Worm (Caenorhabditis elegans) whole organism, late embryonic: ENCODE measurements around the gene skr-9.
A peak's percentile ranks its signal among the peaks of the same experiment; 100 is the strongest.

Source experiments
- ceh-30 ChIP-seq: fragments of 150-350 bp; optimal IDR thresholded peaks from 2 replicates; lab custom pipeline; 2014; ENCODE audit warnings: missing biosample characterization, missing genetic modification characterization
- ceh-31 ChIP-seq: sonication (generic microtip); optimal IDR thresholded peaks from 2 replicates; lab custom pipeline; 2016; ENCODE audit warnings: missing genetic modification characterization, missing compliant biosample characterization
- ceh-34 ChIP-seq: sonication (generic microtip); optimal IDR thresholded peaks from 2 replicates; lab custom pipeline; 2016; ENCODE audit warnings: mild to moderate bottlenecking, missing genetic modification characterization, missing compliant biosample characterization
- che-1 ChIP-seq: sonication (generic microtip); optimal IDR thresholded peaks from 2 replicates; lab custom pipeline; 2016; ENCODE audit warnings: mild to moderate bottlenecking, missing genetic modification characterization, missing compliant biosample characterization
- dmd-4 ChIP-seq: sonication (generic microtip); optimal IDR thresholded peaks from 2 replicates; lab custom pipeline; 2016; ENCODE audit warnings: borderline replicate concordance, missing genetic modification characterization, missing compliant biosample characterization
- elt-2 ChIP-seq: sonication (generic microtip); optimal IDR thresholded peaks from 2 replicates; lab custom pipeline; 2016; ENCODE audit warnings: missing genetic modification reagents, missing genetic modification characterization, missing compliant biosample characterization
- fkh-10 ChIP-seq: fragments of 150-350 bp; optimal IDR thresholded peaks from 2 replicates; lab custom pipeline; 2014; ENCODE audit warnings: missing biosample characterization, missing genetic modification reagents, missing genetic modification characterization
- hlh-30 ChIP-seq: sonication (generic microtip); optimal IDR thresholded peaks from 2 replicates; lab custom pipeline; 2017; ENCODE audit warnings: antibody characterized with exemption, missing genetic modification characterization, missing compliant biosample characterization; ENCODE audit not compliant: insufficient read depth
- nfya-1 ChIP-seq: sonication (generic microtip); optimal IDR thresholded peaks from 2 replicates; lab custom pipeline; 2017; ENCODE audit warnings: missing genetic modification characterization, mild to moderate bottlenecking, missing compliant biosample characterization, antibody characterized with exemption, moderate library complexity
- pha-2 ChIP-seq: sonication (generic microtip); optimal IDR thresholded peaks from 2 replicates; lab custom pipeline; 2017; ENCODE audit warnings: mild to moderate bottlenecking, missing genetic modification characterization, missing compliant biosample characterization
- rnt-1 ChIP-seq: sonication (generic microtip); optimal IDR thresholded peaks from 2 replicates; lab custom pipeline; 2016; ENCODE audit warnings: missing genetic modification characterization, missing compliant biosample characterization
- sox-4 ChIP-seq: sonication (generic microtip); optimal IDR thresholded peaks from 2 replicates; lab custom pipeline; 2017; ENCODE audit warnings: mild to moderate bottlenecking, missing genetic modification characterization, inconsistent platforms, missing compliant biosample characterization

ce11 chrIV:17174980-17175379 is 11.6 kb downstream of the skr-9 start:
- TF ChIP-seq dmd-4 (tag; lab: Kevin White, UChicago) (no peak), pha-2 (tag; lab: Kevin White, UChicago) (no peak), hlh-30 (no peak), sox-4 (tag; lab: Kevin White, UChicago) (no peak), ceh-34 (tag; lab: Kevin White, UChicago) (no peak), ceh-31 (tag; lab: Kevin White, UChicago) (no peak), fkh-10 (GFP tag; lab: Kevin White, UChicago) (no peak), che-1 (no peak), rnt-1 (tag; lab: Kevin White, UChicago) (no peak), elt-2 (peak; percentile 20), ceh-30 (tag; lab: Kevin White, UChicago) (no peak), nfya-1 (tag; lab: Kevin White, UChicago) (no peak)
